Fruit fly (Drosophila melanogaster) whole organism, pupa: ENCODE results near the gene Pka-C3.

Source experiments
- CG10348 ChIP-seq: fragments of 200-800 bp; sonication (Bioruptor generic); IDR thresholded peaks from 2 replicates; pipeline ENCODE4 v1.3.6; 2022; ENCODE audit warnings: missing biosample characterization, missing genetic modification characterization
- CG12605 ChIP-seq: fragments of 200-800 bp; sonication (Bioruptor generic); IDR thresholded peaks from 2 replicates; pipeline ENCODE4 v1.3.6; 2022; ENCODE audit warnings: missing biosample characterization, missing genetic modification characterization
- CG13204 ChIP-seq: fragments of 200-800 bp; sonication (Bioruptor generic); optimal IDR thresholded peaks from 2 replicates; lab custom pipeline; 2018; ENCODE audit warnings: missing biosample characterization, mild to moderate bottlenecking, missing genetic modification characterization, moderate library complexity
- CG14655 ChIP-seq: fragments of 200-800 bp; sonication (Bioruptor generic); optimal IDR thresholded peaks from 3 replicates; lab custom pipeline; 2017; ENCODE audit warnings: mild to moderate bottlenecking, missing biosample characterization, missing genetic modification reagents, missing genetic modification characterization
- CG15710 ChIP-seq: fragments of 200-800 bp; sonication (Bioruptor generic); optimal IDR thresholded peaks from 2 replicates; lab custom pipeline; 2018; ENCODE audit warnings: missing biosample characterization, mild to moderate bottlenecking, missing genetic modification characterization, moderate library complexity
- CG17806 ChIP-seq: fragments of 200-800 bp; sonication (Bioruptor generic); optimal IDR thresholded peaks from 2 replicates; lab custom pipeline; 2018; ENCODE audit warnings: missing biosample characterization, mild to moderate bottlenecking, missing genetic modification characterization, moderate library complexity
- CG32121 ChIP-seq: fragments of 200-800 bp; sonication (Bioruptor generic); IDR thresholded peaks from 2 replicates; pipeline ENCODE4 v1.3.6; 2022; ENCODE audit warnings: missing biosample characterization, missing genetic modification characterization
- CG34367 ChIP-seq: fragments of 200-800 bp; sonication (Bioruptor generic); optimal IDR thresholded peaks from 2 replicates; lab custom pipeline; 2018; ENCODE audit warnings: missing biosample characterization, mild to moderate bottlenecking, missing genetic modification characterization
- CG4496 ChIP-seq: fragments of 200-800 bp; sonication (Bioruptor generic); IDR thresholded peaks from 3 replicates; pipeline ENCODE4 v1.3.6; 2022; ENCODE audit warnings: missing biosample characterization, missing genetic modification characterization
- CG8159 ChIP-seq: fragments of 200-800 bp; sonication (Bioruptor generic); optimal IDR thresholded peaks from 3 replicates; lab custom pipeline; 2018; ENCODE audit warnings: missing biosample characterization, mild to moderate bottlenecking, missing genetic modification characterization, moderate library complexity
- CG8301 ChIP-seq: fragments of 200-800 bp; sonication (Bioruptor generic); optimal IDR thresholded peaks from 2 replicates; lab custom pipeline; 2018; ENCODE audit warnings: missing biosample characterization, mild to moderate bottlenecking, missing genetic modification characterization
- CG9948 ChIP-seq: fragments of 200-800 bp; sonication (Bioruptor generic); optimal IDR thresholded peaks from 2 replicates; lab custom pipeline; 2018; ENCODE audit warnings: missing biosample characterization, mild to moderate bottlenecking, missing genetic modification characterization, moderate library complexity
- D1 ChIP-seq: fragments of 200-800 bp; sonication (Bioruptor generic); optimal IDR thresholded peaks from 2 replicates; lab custom pipeline; 2018; ENCODE audit warnings: missing biosample characterization, mild to moderate bottlenecking, missing genetic modification characterization, moderate library complexity
- EcR ChIP-seq: fragments of 200-800 bp; sonication (Bioruptor generic); optimal IDR thresholded peaks from 3 replicates; lab custom pipeline; 2019; ENCODE audit warnings: missing biosample characterization, missing genetic modification characterization, mild to moderate bottlenecking, moderate library complexity, missing genetic modification reagents
- Ets98B ChIP-seq: fragments of 200-800 bp; sonication (Bioruptor generic); IDR thresholded peaks from 2 replicates; pipeline ENCODE4 v1.3.6; 2022; ENCODE audit warnings: missing biosample characterization, missing genetic modification characterization
- Pif1A ChIP-seq: fragments of 200-800 bp; sonication (Bioruptor generic); optimal IDR thresholded peaks from 3 replicates; lab custom pipeline; 2016; ENCODE audit warnings: missing biosample characterization, missing genetic modification characterization
- Pif1B ChIP-seq: fragments of 200-800 bp; sonication (Bioruptor generic); optimal IDR thresholded peaks from 3 replicates; lab custom pipeline; 2016; ENCODE audit warnings: missing biosample characterization, missing genetic modification characterization
- Snoo ChIP-seq: fragments of 200-800 bp; sonication (Bioruptor generic); optimal IDR thresholded peaks from 3 replicates; lab custom pipeline; 2017; ENCODE audit warnings: missing biosample characterization, mild to moderate bottlenecking, missing genetic modification characterization, inconsistent platforms
- fd96Ca ChIP-seq: fragments of 200-800 bp; sonication (Bioruptor generic); IDR thresholded peaks from 3 replicates; pipeline ENCODE4 v1.3.6; 2022; ENCODE audit warnings: missing biosample characterization, missing genetic modification characterization
- gl ChIP-seq: fragments of 200-800 bp; sonication (Bioruptor generic); optimal IDR thresholded peaks from 2 replicates; lab custom pipeline; 2018; ENCODE audit warnings: missing biosample characterization, mild to moderate bottlenecking, missing genetic modification characterization
- rn ChIP-seq: fragments of 200-800 bp; sonication (Bioruptor generic); IDR thresholded peaks from 2 replicates; pipeline ENCODE4 v1.3.6; 2022; ENCODE audit warnings: missing biosample characterization, missing genetic modification characterization

The Pka-C3 gene

DNA sequence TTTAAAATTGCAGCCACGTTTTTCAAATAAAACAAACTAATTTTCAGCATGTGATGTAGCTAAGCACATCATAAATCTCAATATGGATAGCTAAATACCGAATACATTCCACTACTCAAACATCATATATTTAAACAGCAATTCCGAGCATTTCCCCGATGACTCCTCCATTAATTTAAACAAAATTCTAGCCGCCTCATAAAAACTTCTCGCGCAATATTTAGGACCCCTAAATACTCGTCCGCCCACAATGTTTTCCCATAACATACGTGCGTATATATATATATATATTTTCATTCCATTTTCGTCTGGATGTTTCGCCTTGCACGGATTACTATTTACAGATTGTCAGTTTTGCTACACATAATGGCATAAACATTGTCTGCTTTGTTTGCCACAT lies 41.4 kb upstream of the Pka-C3 start:
- TF ChIP-seq CG32121 (GFP tag; lab: Robert Waterston, UW) (no peak), rn (no peak), CG13204 (GFP tag; lab: Kevin White, UChicago) (no peak), Pif1B (GFP tag; lab: Kevin White, UChicago) (no peak), Pif1A (GFP tag; lab: Kevin White, UChicago) (no peak), CG14655 (GFP tag; lab: Kevin White, UChicago) (no peak), CG4496 (no peak), fd96Ca (GFP tag; lab: Robert Waterston, UW) (no peak), EcR (GFP tag; lab: Kevin White, UChicago) (no peak)

DNA sequence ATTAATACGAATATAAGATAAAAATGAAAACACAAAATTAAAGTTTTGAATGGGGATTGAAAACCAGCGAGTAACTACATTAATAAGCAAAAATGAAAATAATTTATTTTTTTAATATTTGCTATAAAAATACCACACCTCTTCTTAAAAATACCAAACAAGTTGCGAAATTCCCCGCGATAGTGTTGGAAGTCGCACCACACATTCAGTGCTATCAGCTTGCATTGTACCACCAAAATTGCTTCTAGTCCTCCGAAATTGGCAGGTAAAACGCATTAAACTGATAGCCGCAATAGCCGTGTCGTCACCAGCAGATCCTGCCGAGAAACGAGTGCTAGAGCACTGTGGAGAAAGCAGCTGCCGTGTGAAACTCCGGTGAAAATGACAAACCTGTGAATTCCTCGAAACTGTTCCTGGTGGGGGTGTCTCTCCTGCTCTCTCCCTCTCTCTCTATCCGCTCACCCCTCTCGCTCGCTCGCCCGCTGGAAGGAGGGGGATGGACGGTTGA lies 33.5 kb upstream of the Pka-C3 start, which contains the start of gene Hip14:
Hip14 (plus strand) TSS at position 198 of the 508 bp plus-strand sequence.
- TF ChIP-seq gl (tag; lab: Kevin White, UChicago) (peak; percentile 2), Snoo (tag; lab: Kevin White, UChicago) (peak; percentile 28), Ets98B (peak; percentile 7; the same call in 1 of the 2 replicates), CG13204 (GFP tag; lab: Kevin White, UChicago) (no peak)

DNA sequence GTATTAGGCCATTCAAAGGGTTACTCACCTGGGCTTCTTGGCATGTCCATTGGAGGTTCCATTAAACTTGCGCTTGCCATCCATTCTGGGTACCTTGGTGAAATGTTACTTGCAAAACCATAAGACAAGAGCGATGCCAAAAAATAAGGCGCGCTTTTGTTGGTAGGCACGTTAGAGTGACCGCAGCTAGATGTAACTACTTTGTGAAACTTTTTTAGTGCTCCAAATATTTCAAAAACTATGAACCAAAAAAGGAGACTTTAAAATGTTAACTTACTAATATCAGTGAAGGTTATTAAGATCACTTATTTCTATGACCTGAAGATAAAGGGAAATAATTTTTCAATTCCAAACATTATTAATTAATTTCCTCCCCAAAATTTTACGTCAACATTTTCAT lies 33.0 kb upstream of the Pka-C3 start, which contains the start of gene PolD1:
PolD1 (minus strand) TSS at position 181 of the 400 bp plus-strand sequence.
- no peak for TF ChIP-seq Snoo (tag; lab: Kevin White, UChicago)
- no peak for TF ChIP-seq CG13204 (GFP tag; lab: Kevin White, UChicago)

DNA sequence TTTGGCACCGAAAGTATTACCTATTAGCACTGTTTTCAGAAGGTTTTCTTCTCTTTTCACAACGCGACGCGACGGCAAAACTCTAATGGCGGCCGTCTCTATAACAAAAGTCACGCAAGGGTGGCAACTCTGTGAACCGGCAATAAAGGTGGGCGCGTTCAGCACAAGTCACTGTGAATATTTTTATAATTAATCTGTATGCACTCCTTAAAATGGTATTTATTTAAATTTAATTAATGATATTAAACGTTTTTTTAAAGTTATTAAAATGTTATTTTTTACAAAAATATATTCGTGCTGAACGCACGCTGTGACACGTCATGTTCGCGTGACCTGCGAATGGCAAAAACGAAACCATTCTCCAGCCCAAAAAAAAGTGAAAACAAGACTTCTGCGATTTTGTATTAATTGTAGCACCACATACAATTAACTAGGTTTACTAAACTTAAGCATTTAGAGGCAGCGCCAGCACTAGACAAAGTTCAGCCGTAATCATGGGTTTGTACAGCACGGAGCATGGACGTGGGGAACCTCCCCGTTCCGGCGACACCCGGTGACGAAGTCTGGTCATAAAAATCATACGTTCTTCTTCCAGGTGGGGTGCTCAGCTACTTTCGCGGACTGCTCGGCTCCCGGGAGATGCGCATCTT lies 28.3 kb upstream of the Pka-C3 start, which contains the start of the genes brm and Arl1:
brm (minus strand) TSS at position 87 of the 650 bp plus-strand sequence.
Arl1 (plus strand) TSS at position 353 of the 650 bp plus-strand sequence.
- peak; percentile 91 for TF ChIP-seq CG13204 (GFP tag; lab: Kevin White, UChicago)
- peak; percentile 96 for TF ChIP-seq CG34367 (tag; lab: Kevin White, UChicago)
- TF ChIP-seq CG14655 (GFP tag; lab: Kevin White, UChicago), result peak; percentile 99
- TF ChIP-seq Snoo (tag; lab: Kevin White, UChicago), result peak; percentile 99
- TF ChIP-seq Pif1B (GFP tag; lab: Kevin White, UChicago), result peak; percentile 96
- TF ChIP-seq CG17806, result peak; percentile 99
- TF ChIP-seq CG9948, result peak; percentile 98
- TF ChIP-seq Ets98B, result peak; percentile 99
- peak; percentile 98 for TF ChIP-seq CG12605 (GFP tag; lab: Robert Waterston, UW)
- TF ChIP-seq CG4496, result peak; percentile 99
- TF ChIP-seq CG10348 (GFP tag; lab: Robert Waterston, UW), result peak; percentile 96
- peak; percentile 99 for TF ChIP-seq rn
- no peak for TF ChIP-seq Pif1A (GFP tag; lab: Kevin White, UChicago)
- TF ChIP-seq fd96Ca (GFP tag; lab: Robert Waterston, UW), result peak; percentile 99
- peak; percentile 92 for TF ChIP-seq gl (tag; lab: Kevin White, UChicago)
- no peak for TF ChIP-seq D1 (tag; lab: Kevin White, UChicago)
- peak; percentile 96 for TF ChIP-seq CG8301 (tag; lab: Kevin White, UChicago)
- peak; percentile 65 for TF ChIP-seq EcR (GFP tag; lab: Kevin White, UChicago)
- peak; percentile 98 for TF ChIP-seq CG8159 (tag; lab: Kevin White, UChicago)
- peak; percentile 99 for TF ChIP-seq CG15710 (tag; lab: Kevin White, UChicago)
- TF ChIP-seq CG32121 (GFP tag; lab: Robert Waterston, UW), result peak; percentile 99

DNA sequence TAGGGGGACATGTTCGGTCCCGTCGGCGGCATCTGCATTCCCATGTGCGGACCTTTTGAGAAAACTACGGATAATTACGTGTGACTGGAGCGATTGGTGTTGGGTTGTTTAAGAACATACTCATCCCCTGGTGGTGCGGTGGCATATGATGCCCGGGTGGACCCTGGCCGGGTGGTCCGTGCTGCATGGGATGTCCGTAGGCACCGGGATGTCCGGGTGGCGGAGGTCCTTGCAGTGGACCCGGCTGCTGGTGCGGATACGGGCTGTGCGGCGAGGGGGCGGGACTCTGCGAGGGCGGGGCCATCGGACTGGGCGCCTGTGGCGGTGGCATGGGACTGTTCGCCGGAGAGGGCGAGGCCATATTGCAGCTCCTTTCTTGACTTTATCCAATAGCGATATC lies 27.6 kb upstream of the Pka-C3 start:
- no peak for TF ChIP-seq CG4496
- TF ChIP-seq CG32121 (GFP tag; lab: Robert Waterston, UW), result no peak
- TF ChIP-seq CG12605 (GFP tag; lab: Robert Waterston, UW), result no peak
- TF ChIP-seq D1 (tag; lab: Kevin White, UChicago), result no peak
- no peak for TF ChIP-seq gl (tag; lab: Kevin White, UChicago)
- no peak for TF ChIP-seq Ets98B
- no peak for TF ChIP-seq rn
- no peak for TF ChIP-seq Snoo (tag; lab: Kevin White, UChicago)
- TF ChIP-seq CG8159 (tag; lab: Kevin White, UChicago), result no peak
- TF ChIP-seq CG14655 (GFP tag; lab: Kevin White, UChicago), result no peak
- no peak for TF ChIP-seq CG13204 (GFP tag; lab: Kevin White, UChicago)

DNA sequence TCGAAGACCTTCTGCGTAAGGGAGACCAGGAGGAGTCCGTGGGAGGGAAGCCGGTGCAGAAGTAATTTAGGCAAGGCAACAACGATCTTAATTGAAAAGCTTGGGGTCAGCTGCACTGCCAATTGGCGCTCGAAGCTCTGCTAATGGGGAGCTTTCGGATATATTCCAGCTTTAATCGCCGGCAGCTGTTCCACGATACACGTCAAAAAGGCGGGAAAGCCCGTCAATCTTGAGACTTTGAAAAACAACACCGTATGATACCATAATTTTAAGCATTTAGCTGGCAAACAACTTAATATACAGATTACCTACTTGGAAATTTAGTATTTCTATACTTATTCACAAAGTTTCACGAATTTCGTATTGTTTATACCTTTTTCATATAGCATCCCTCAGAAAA lies 26.8 kb upstream of the Pka-C3 start:
- TF ChIP-seq CG34367 (tag; lab: Kevin White, UChicago) (no peak), Pif1B (GFP tag; lab: Kevin White, UChicago) (no peak), gl (tag; lab: Kevin White, UChicago) (no peak), CG9948 (no peak), CG14655 (GFP tag; lab: Kevin White, UChicago) (no peak), CG12605 (GFP tag; lab: Robert Waterston, UW) (no peak), CG32121 (GFP tag; lab: Robert Waterston, UW) (no peak), rn (no peak), CG13204 (GFP tag; lab: Kevin White, UChicago) (no peak), fd96Ca (GFP tag; lab: Robert Waterston, UW) (no peak), CG4496 (no peak), D1 (tag; lab: Kevin White, UChicago) (no peak)
